Worm (Caenorhabditis elegans) whole organism, L1 larva: ENCODE data around the gene cyp-34A6.

Experiments used
- alr-1 ChIP-seq: fragments of 200-800 bp; sonication (Bioruptor generic); optimal IDR thresholded peaks from 2 replicates; lab custom pipeline; 2018; ENCODE audit warnings: borderline replicate concordance, mild to moderate bottlenecking, missing genetic modification characterization, missing compliant biosample characterization
- efl-1 ChIP-seq, 4 experiments: fragments of 150-350 bp; optimal IDR thresholded peaks in 3 of 4; peaks in 1 of 4; 1 replicate in 1 of 4; 2 replicates in 3 of 4; lab custom pipeline; 2014; ENCODE audit warnings: missing biosample characterization in 2 of 4, missing genetic modification characterization in 2 of 4, missing genetic modification reagents in 2 of 4
- fkh-8 ChIP-seq: sonication (generic microtip); optimal IDR thresholded peaks from 2 replicates; lab custom pipeline; 2016; ENCODE audit warnings: mild to moderate bottlenecking, missing genetic modification characterization, missing compliant biosample characterization
- grh-1 ChIP-seq: fragments of 200-800 bp; sonication (Bioruptor generic); IDR thresholded peaks from 2 replicates; pipeline ENCODE4 v1.3.6; 2022; ENCODE audit warnings: missing genetic modification reagents, missing genetic modification characterization, missing compliant biosample characterization
- hpl-2 ChIP-seq: fragments of 150-350 bp; optimal IDR thresholded peaks from 2 replicates; lab custom pipeline; 2014; ENCODE audit warnings: missing biosample characterization, missing genetic modification reagents, missing genetic modification characterization
- nhr-28 ChIP-seq: fragments of 150-350 bp; optimal IDR thresholded peaks from 2 replicates; lab custom pipeline; 2014; ENCODE audit warnings: missing biosample characterization, missing genetic modification characterization

- TF ChIP-seq alr-1 (tag; lab: Kevin White, UChicago) (no peak), fkh-8 (tag; lab: Kevin White, UChicago) (no peak), nhr-28 (tag; lab: Kevin White, UChicago) (no peak), grh-1 (GFP tag; lab: Robert Waterston, UW) (no peak), efl-1 (optimal IDR thresholded peaks at IDR 0.05; lab: Kevin White, UChicago) (no peak), efl-1 (GFP tag; optimal IDR thresholded peaks at IDR 0.05 in 1 of 2; lab: Kevin White, UChicago) (no peak), hpl-2 (no peak)
Measured at ce11 chrV:3953739-3954138, 7.4 kb downstream of the cyp-34A6 start, which contains the start of gene str-247.
